Worm (Caenorhabditis elegans) whole organism, L2 larva: ENCODE results near the gene C54F6.15.

Source experiments
- C34F6.9 ChIP-seq: fragments of 150-350 bp; optimal IDR thresholded peaks from 2 replicates; lab custom pipeline; 2014; ENCODE audit warnings: missing biosample characterization, missing genetic modification characterization
- F13H6.1 ChIP-seq: sonication (generic microtip); optimal IDR thresholded peaks from 2 replicates; lab custom pipeline; 2016; ENCODE audit warnings: missing genetic modification characterization, missing compliant biosample characterization
- R02D3.7 ChIP-seq: fragments of 150-350 bp; optimal IDR thresholded peaks from 2 replicates; lab custom pipeline; 2014; ENCODE audit warnings: missing biosample characterization, missing genetic modification characterization
- Y55F3AM.14 ChIP-seq: fragments of 200-800 bp; sonication (Bioruptor generic); optimal IDR thresholded peaks from 2 replicates; lab custom pipeline; 2018; ENCODE audit warnings: mild to moderate bottlenecking, missing genetic modification characterization, missing compliant biosample characterization
- ZK546.5 ChIP-seq: sonication (generic microtip); optimal IDR thresholded peaks from 2 replicates; lab custom pipeline; 2017; ENCODE audit warnings: missing biosample characterization, missing genetic modification characterization
- aly-2 ChIP-seq: fragments of 150-350 bp; optimal IDR thresholded peaks from 2 replicates; lab custom pipeline; 2014; ENCODE audit warnings: missing biosample characterization, missing genetic modification characterization
- ama-1 ChIP-seq: fragments of 150-350 bp; optimal IDR thresholded peaks from 2 replicates; lab custom pipeline; 2018; ENCODE audit warnings: inconsistent platforms
- blmp-1 ChIP-seq: sonication (generic microtip); optimal IDR thresholded peaks from 2 replicates; lab custom pipeline; 2017; ENCODE audit warnings: missing genetic modification characterization, mild to moderate bottlenecking, missing compliant biosample characterization, antibody characterized with exemption, moderate library complexity; ENCODE audit not compliant: insufficient read depth
- dmd-4 ChIP-seq: sonication (generic microtip); optimal IDR thresholded peaks from 2 replicates; lab custom pipeline; 2017; ENCODE audit warnings: missing biosample characterization, missing genetic modification characterization
- egl-27 ChIP-seq: sonication (generic microtip); optimal IDR thresholded peaks from 3 replicates; lab custom pipeline; 2017; ENCODE audit warnings: missing biosample characterization, missing genetic modification reagents, missing genetic modification characterization
- elt-1 ChIP-seq: fragments of 150-350 bp; optimal IDR thresholded peaks from 2 replicates; lab custom pipeline; 2014; ENCODE audit warnings: missing biosample characterization, missing genetic modification characterization
- fos-1 ChIP-seq: fragments of 150-350 bp; optimal IDR thresholded peaks from 2 replicates; lab custom pipeline; 2014; ENCODE audit warnings: missing biosample characterization, missing genetic modification characterization
- gmeb-1 ChIP-seq: fragments of 150-350 bp; optimal IDR thresholded peaks from 2 replicates; lab custom pipeline; 2014; ENCODE audit warnings: missing biosample characterization, missing genetic modification characterization
- lin-11 ChIP-seq: fragments of 150-350 bp; sonication (generic microtip); optimal IDR thresholded peaks from 2 replicates; lab custom pipeline; 2014; ENCODE audit warnings: missing biosample characterization, missing genetic modification characterization, inconsistent platforms, mixed read lengths
- lin-39 ChIP-seq: fragments of 150-350 bp; optimal IDR thresholded peaks from 2 replicates; lab custom pipeline; 2014; ENCODE audit warnings: missing biosample characterization, missing genetic modification reagents, missing genetic modification characterization
- lsy-2 ChIP-seq, 2 experiments: fragments of 150-350 bp in 1 of 2; sonication (generic microtip) in 1 of 2; optimal IDR thresholded peaks; 2 replicates each; lab custom pipeline; 2014 to 2017; ENCODE audit warnings: missing biosample characterization in 2 of 2, missing genetic modification characterization in 2 of 2
- mab-5 ChIP-seq: fragments of 150-350 bp; optimal IDR thresholded peaks from 2 replicates; lab custom pipeline; 2014; ENCODE audit warnings: missing biosample characterization, missing genetic modification characterization
- mbf-1 ChIP-seq: sonication (generic microtip); optimal IDR thresholded peaks from 2 replicates; lab custom pipeline; 2017; ENCODE audit warnings: missing biosample characterization, missing genetic modification characterization
- mdl-1 ChIP-seq, 2 experiments: fragments of 150-350 bp in 1 of 2; sonication (generic microtip) in 1 of 2; optimal IDR thresholded peaks; 2 replicates each; lab custom pipeline; 2017; ENCODE audit warnings: missing biosample characterization in 2 of 2, missing genetic modification characterization in 2 of 2
- nhr-10 ChIP-seq: sonication (generic microtip); optimal IDR thresholded peaks from 2 replicates; lab custom pipeline; 2017; ENCODE audit warnings: missing biosample characterization, missing genetic modification characterization
- nhr-11 ChIP-seq: fragments of 150-350 bp; optimal IDR thresholded peaks from 2 replicates; lab custom pipeline; 2014; ENCODE audit warnings: missing biosample characterization, missing genetic modification characterization
- nhr-12 ChIP-seq: fragments of 150-350 bp; optimal IDR thresholded peaks from 2 replicates; lab custom pipeline; 2014; ENCODE audit warnings: missing biosample characterization, missing genetic modification characterization
- nhr-129 ChIP-seq: fragments of 150-350 bp; optimal IDR thresholded peaks from 2 replicates; lab custom pipeline; 2014; ENCODE audit warnings: missing biosample characterization, missing genetic modification characterization
- nhr-21 ChIP-seq: fragments of 150-350 bp; optimal IDR thresholded peaks from 2 replicates; lab custom pipeline; 2014; ENCODE audit warnings: missing biosample characterization, missing genetic modification characterization
- nhr-23 ChIP-seq: fragments of 150-350 bp; optimal IDR thresholded peaks from 2 replicates; lab custom pipeline; 2014; ENCODE audit warnings: missing biosample characterization, missing genetic modification reagents, missing genetic modification characterization
- nhr-237 ChIP-seq: fragments of 150-350 bp; optimal IDR thresholded peaks from 2 replicates; lab custom pipeline; 2014; ENCODE audit warnings: missing biosample characterization, missing genetic modification characterization
- nhr-6 ChIP-seq: fragments of 150-350 bp; optimal IDR thresholded peaks from 2 replicates; lab custom pipeline; 2014; ENCODE audit warnings: missing biosample characterization, missing genetic modification characterization
- nhr-77 ChIP-seq: fragments of 150-350 bp; optimal IDR thresholded peaks from 2 replicates; lab custom pipeline; 2014; ENCODE audit warnings: missing biosample characterization, missing genetic modification characterization
- peb-1 ChIP-seq: fragments of 150-350 bp; optimal IDR thresholded peaks from 2 replicates; lab custom pipeline; 2014; ENCODE audit warnings: missing biosample characterization, missing genetic modification characterization
- sem-4 ChIP-seq: fragments of 150-350 bp; optimal IDR thresholded peaks from 2 replicates; lab custom pipeline; 2014; ENCODE audit warnings: missing biosample characterization, missing genetic modification reagents, missing genetic modification characterization
- skn-1 ChIP-seq: sonication (generic microtip); optimal IDR thresholded peaks from 2 replicates; lab custom pipeline; 2017; ENCODE audit warnings: missing biosample characterization, missing genetic modification characterization
- sma-9 ChIP-seq, 2 experiments: fragments of 150-350 bp in 1 of 2; sonication (generic microtip) in 1 of 2; optimal IDR thresholded peaks; 2 replicates each; lab custom pipeline; 2014 to 2016; ENCODE audit warnings: missing genetic modification characterization in 2 of 2, mild to moderate bottlenecking in 1 of 2, missing biosample characterization in 1 of 2, missing compliant biosample characterization in 1 of 2, missing genetic modification reagents in 1 of 2, moderate library complexity in 1 of 2
- snpc-4 ChIP-seq: fragments of 150-350 bp; optimal IDR thresholded peaks from 2 replicates; lab custom pipeline; 2014; ENCODE audit warnings: missing biosample characterization, missing genetic modification characterization
- unc-55 ChIP-seq: fragments of 150-350 bp; sonication (generic microtip); optimal IDR thresholded peaks from 3 replicates; lab custom pipeline; 2014; ENCODE audit warnings: missing biosample characterization, missing genetic modification reagents, missing genetic modification characterization
- unc-62 ChIP-seq: fragments of 150-350 bp; optimal IDR thresholded peaks from 2 replicates; lab custom pipeline; 2014; ENCODE audit warnings: missing biosample characterization, missing genetic modification reagents, missing genetic modification characterization
- zag-1 ChIP-seq: fragments of 150-350 bp; optimal IDR thresholded peaks from 2 replicates; lab custom pipeline; 2014; ENCODE audit warnings: missing biosample characterization, missing genetic modification characterization

The C54F6.15 gene

ce11 chrV:7490340-7490739 lies 31.8 kb downstream of the C54F6.15 start, which contains the start of gene srbc-9:
Gene srbc-9 (minus strand): TSS chrV:7490440.
- TF ChIP-seq sma-9 (GFP tag; optimal IDR thresholded peaks at IDR 0.05; lab: Kevin White, UChicago) (no peak), sma-9 (tag; optimal IDR thresholded peaks at IDR 0.05; lab: Kevin White, UChicago) (no peak), nhr-237 (tag; lab: Kevin White, UChicago) (no peak), aly-2 (tag; lab: Kevin White, UChicago) (no peak), mab-5 (tag; lab: Kevin White, UChicago) (no peak), gmeb-1 (tag; lab: Kevin White, UChicago) (no peak), mdl-1 (tag; optimal IDR thresholded peaks at IDR 0.05; lab: Kevin White, UChicago) (no peak), nhr-77 (tag; lab: Kevin White, UChicago) (no peak), nhr-11 (no peak), snpc-4 (tag; lab: Kevin White, UChicago) (no peak), blmp-1 (tag; lab: Kevin White, UChicago) (no peak), nhr-10 (tag; lab: Kevin White, UChicago) (no peak), lin-39 (no peak), elt-1 (tag; lab: Kevin White, UChicago) (no peak)

ce11 chrV:7487518-7487917 lies 34.7 kb downstream of the C54F6.15 start, which contains the start of gene srbc-7:
Gene srbc-7 (minus strand): TSS chrV:7487618.
- TF ChIP-seq ZK546.5 (no peak), aly-2 (tag; lab: Kevin White, UChicago) (no peak), R02D3.7 (tag; lab: Kevin White, UChicago) (no peak), F13H6.1 (tag; lab: Kevin White, UChicago) (no peak), snpc-4 (tag; lab: Kevin White, UChicago) (no peak), Y55F3AM.14 (GFP tag; lab: Kevin White, UChicago) (no peak), sem-4 (tag; lab: Kevin White, UChicago) (no peak), egl-27 (tag; lab: Kevin White, UChicago) (no peak), lsy-2 (tag; optimal IDR thresholded peaks at IDR 0.05; lab: Kevin White, UChicago) (no peak), unc-55 (GFP tag; lab: Kevin White, UChicago) (no peak), nhr-21 (no peak), nhr-129 (tag; lab: Kevin White, UChicago) (no peak), peb-1 (tag; lab: Kevin White, UChicago) (no peak), nhr-12 (tag; lab: Kevin White, UChicago) (no peak), nhr-11 (no peak), lin-39 (no peak), nhr-23 (no peak)

ce11 chrV:7485000-7485399 lies 37.2 kb downstream of the C54F6.15 start, which contains the start of gene srbc-8:
Gene srbc-8 (minus strand): TSS chrV:7485100.
- TF ChIP-seq unc-55 (GFP tag; lab: Kevin White, UChicago) (no peak), ama-1 (lab: Kevin White, UChicago) (no peak)

ce11 chrV:7480949-7481348 lies 41.2 kb downstream of the C54F6.15 start, which contains the start of gene C18B10.6:
Gene C18B10.6 (minus strand): TSS chrV:7481049.
- no peak for TF ChIP-seq snpc-4 (tag; lab: Kevin White, UChicago)
- TF ChIP-seq unc-62 (GFP tag; lab: Kevin White, UChicago), result no peak
- TF ChIP-seq zag-1 (tag; lab: Kevin White, UChicago), result no peak
- no peak for TF ChIP-seq skn-1
- no peak for TF ChIP-seq nhr-237 (tag; lab: Kevin White, UChicago)
- no peak for TF ChIP-seq elt-1 (tag; lab: Kevin White, UChicago)
- no peak for TF ChIP-seq nhr-6 (tag; lab: Kevin White, UChicago)

- no peak for TF ChIP-seq nhr-237 (tag; lab: Kevin White, UChicago)
- no peak for TF ChIP-seq zag-1 (tag; lab: Kevin White, UChicago)
- no peak for TF ChIP-seq lin-11 (tag; lab: Kevin White, UChicago)
- no peak for TF ChIP-seq nhr-129 (tag; lab: Kevin White, UChicago)
- TF ChIP-seq nhr-77 (tag; lab: Kevin White, UChicago), result no peak
- TF ChIP-seq dmd-4 (tag; lab: Kevin White, UChicago), result no peak
- TF ChIP-seq mbf-1 (tag; lab: Kevin White, UChicago), result no peak
- TF ChIP-seq lsy-2 (tag; optimal IDR thresholded peaks at IDR 0.05; lab: Kevin White, UChicago), result no peak
- TF ChIP-seq C34F6.9 (tag; lab: Kevin White, UChicago), result no peak
- no peak for TF ChIP-seq elt-1 (tag; lab: Kevin White, UChicago)
- no peak for TF ChIP-seq nhr-6 (tag; lab: Kevin White, UChicago)
- no peak for TF ChIP-seq nhr-11
- TF ChIP-seq lin-39, result no peak
- no peak for TF ChIP-seq F13H6.1 (tag; lab: Kevin White, UChicago)
- TF ChIP-seq fos-1 (tag; lab: Kevin White, UChicago), result no peak
Measured at ce11 chrV:7478404-7478803, 43.8 kb downstream of the C54F6.15 start, which contains the start of gene str-190. Gene str-190 (minus strand): TSS chrV:7478504.
